Worm (Caenorhabditis elegans): ENCODE results near the gene srh-22.

The srh-22 gene

ce11 chrV:4972943-4973342 is 50.8 kb downstream of the srh-22 start, which contains the start of gene srsx-9:
Gene srsx-9, minus strand, starts transcription at chrV:4973043.
- TF ChIP-seq fkh-2 (tag; optimal IDR thresholded peaks at IDR 0.05): no peak
- TF ChIP-seq hmg-11 (tag; optimal IDR thresholded peaks at IDR 0.05): no peak
- TF ChIP-seq lin-15B (tag; optimal IDR thresholded peaks at IDR 0.05): no peak
- no peak for TF ChIP-seq ztf-4 (tag; optimal IDR thresholded peaks at IDR 0.05)
- no peak for TF ChIP-seq lsy-12 (tag; optimal IDR thresholded peaks at IDR 0.05)
- TF ChIP-seq skn-1 (tag; optimal IDR thresholded peaks at IDR 0.05): no peak
- no peak for TF ChIP-seq daf-12 (tag; optimal IDR thresholded peaks at IDR 0.05)
- TF ChIP-seq nhr-12 (tag; optimal IDR thresholded peaks at IDR 0.05): no peak
- no peak for TF ChIP-seq snpc-4 (tag; optimal IDR thresholded peaks at IDR 0.05)
- no peak for TF ChIP-seq unc-62 (GFP tag; optimal IDR thresholded peaks at IDR 0.05)
- TF ChIP-seq mml-1 (tag; optimal IDR thresholded peaks at IDR 0.05): no peak
- no peak for TF ChIP-seq nhr-25 (tag; optimal IDR thresholded peaks at IDR 0.05)
- TF ChIP-seq ceh-28 (tag; optimal IDR thresholded peaks at IDR 0.05): no peak
- TF ChIP-seq elt-3 (tag; optimal IDR thresholded peaks at IDR 0.05): no peak
- TF ChIP-seq aly-2 (tag; optimal IDR thresholded peaks at IDR 0.05): no peak
- TF ChIP-seq egl-27 (tag; optimal IDR thresholded peaks at IDR 0.05): no peak
- TF ChIP-seq nhr-28 (tag; optimal IDR thresholded peaks at IDR 0.05): no peak
- TF ChIP-seq pqm-1 (tag; optimal IDR thresholded peaks at IDR 0.05): no peak
- no peak for TF ChIP-seq nhr-43 (tag; optimal IDR thresholded peaks at IDR 0.05; ENCODE audit: poor library complexity, severe bottlenecking)

Data from whole organism, L3 larva.